Worm (Caenorhabditis elegans): ENCODE measurements around the gene clec-175.

ce11 chrIV:4386351-4386750 lies 35.8 kb upstream of the clec-175 start, which contains the start of gene tald-1:
- TF ChIP-seq tab-1 (GFP tag; IDR thresholded peaks at IDR 0.05) (no peak), cog-1 (tag; optimal IDR thresholded peaks at IDR 0.05) (no peak), klf-2 (GFP tag; conservative IDR thresholded peaks at IDR 0.05) (no peak)
